Worm (Caenorhabditis elegans) whole organism, midembryonic: Measurements from ENCODE around the gene M01H9.4.

Source experiments
- T22C8.4 ChIP-seq: fragments of 200-800 bp; sonication (Bioruptor generic); IDR thresholded peaks from 2 replicates; pipeline ENCODE4 v1.3.6; 2022; ENCODE audit warnings: missing genetic modification characterization, missing compliant biosample characterization
- cog-1 ChIP-seq: sonication (generic microtip); optimal IDR thresholded peaks from 2 replicates; lab custom pipeline; 2016; ENCODE audit warnings: missing genetic modification characterization, missing compliant biosample characterization
- flt-1 ChIP-seq: fragments of 200-800 bp; sonication (Bioruptor generic); IDR thresholded peaks from 2 replicates; pipeline ENCODE4 v1.3.6; 2022; ENCODE audit warnings: missing genetic modification characterization, missing compliant biosample characterization
- ref-1 ChIP-seq: fragments of 200-800 bp; sonication (Bioruptor generic); conservative IDR thresholded peaks from 2 replicates; pipeline ENCODE4 v1.3.6; 2022; ENCODE audit warnings: missing genetic modification reagents, missing genetic modification characterization, missing compliant biosample characterization
- tab-1 ChIP-seq: fragments of 200-800 bp; sonication (Bioruptor generic); IDR thresholded peaks from 2 replicates; pipeline ENCODE4 v1.3.6; 2022; ENCODE audit warnings: missing genetic modification characterization, missing compliant biosample characterization
- ztf-23 ChIP-seq: fragments of 200-800 bp; sonication (Bioruptor generic); IDR thresholded peaks from 2 replicates; pipeline ENCODE4 v1.3.6; 2022; ENCODE audit warnings: missing genetic modification reagents, missing genetic modification characterization, missing compliant biosample characterization

DNA sequence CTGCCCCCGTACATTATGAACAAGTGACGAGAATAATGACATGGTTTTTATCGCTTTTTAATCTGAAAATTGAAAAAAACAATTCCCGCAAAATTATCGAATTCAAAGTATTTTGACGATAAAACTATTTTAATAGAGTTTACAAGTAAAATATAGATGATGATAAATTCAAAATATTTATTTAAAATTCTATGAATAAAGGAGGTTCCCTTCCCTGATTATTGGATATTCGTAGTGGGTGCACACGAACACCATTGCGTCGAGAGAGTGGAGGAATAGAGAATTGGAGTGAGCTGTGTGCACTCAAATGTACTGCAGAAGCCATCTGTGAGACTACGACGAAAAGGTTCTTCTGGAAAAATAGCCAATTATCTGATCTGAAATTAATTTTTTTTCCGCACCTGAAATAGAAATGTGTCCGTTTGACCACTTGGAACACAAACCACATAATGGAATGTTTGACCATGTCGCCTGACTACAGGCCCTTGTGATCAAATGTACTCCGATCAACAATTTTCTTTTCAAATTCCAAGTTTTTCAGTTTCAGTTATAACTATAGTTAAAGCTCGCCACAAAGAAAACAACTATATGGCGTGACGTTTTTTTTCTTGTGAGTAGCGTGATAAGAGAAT is 28.7 kb upstream of the M01H9.4 start, which contains the start of the genes rfth-1 and ZK180.8:
- TF ChIP-seq flt-1 (GFP tag; lab: Robert Waterston, UW) (no peak), ref-1 (GFP tag; lab: Robert Waterston, UW) (no peak), cog-1 (tag; lab: Kevin White, UChicago) (no peak), ztf-23 (GFP tag; lab: Robert Waterston, UW) (no peak), tab-1 (GFP tag; lab: Robert Waterston, UW) (no peak), T22C8.4 (no peak)
